Worm (Caenorhabditis elegans): ENCODE data around the gene ttr-9.

ttr-9 gene

DNA sequence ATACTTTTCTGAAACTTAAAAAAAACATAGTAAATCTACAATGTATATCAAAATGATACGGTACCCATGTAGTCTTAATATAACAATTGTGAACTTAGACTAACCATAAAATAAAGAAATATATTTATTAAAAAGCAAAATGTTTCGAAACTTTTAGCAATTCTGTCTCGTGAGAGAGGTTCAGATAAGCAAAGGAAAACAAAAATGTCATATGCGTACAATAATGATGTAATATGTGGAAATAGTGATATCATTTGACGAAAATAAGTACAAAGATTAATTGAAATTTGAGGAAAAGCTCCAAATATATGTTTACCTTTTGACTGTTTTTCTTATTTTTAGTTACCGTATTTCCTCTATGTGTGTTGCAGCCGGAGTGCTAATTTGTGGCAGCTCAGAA, 8.0 kb upstream of the ttr-9 start:
- no peak for TF ChIP-seq nhr-237 (tag; optimal IDR thresholded peaks at IDR 0.05)
- peak; percentile 40 for TF ChIP-seq dve-1 (tag; optimal IDR thresholded peaks at IDR 0.05; ENCODE audit: insufficient read depth)
- peak; percentile 76 for TF ChIP-seq zip-2 (tag; optimal IDR thresholded peaks at IDR 0.05)
- peak; percentile 94 for TF ChIP-seq ztf-7 (tag; optimal IDR thresholded peaks at IDR 0.05)
- no peak for TF ChIP-seq D1046.2 (GFP tag; IDR thresholded peaks at IDR 0.05)
- peak; percentile 55 for TF ChIP-seq T20F7.1 (GFP tag; optimal IDR thresholded peaks at IDR 0.05)
- TF ChIP-seq daf-8 (GFP tag; IDR thresholded peaks at IDR 0.05): no peak
- peak in 1 of 2 experiments; percentile 40 for TF ChIP-seq hif-1 (tag; optimal IDR thresholded peaks at IDR 0.05)
- TF ChIP-seq lsy-2 (tag; optimal IDR thresholded peaks at IDR 0.05): peak in 1 of 2 experiments; percentile 25
- TF ChIP-seq nhr-28 (tag; optimal IDR thresholded peaks at IDR 0.05): peak; percentile 14
- no peak for TF ChIP-seq daf-16 (GFP tag; optimal IDR thresholded peaks at IDR 0.05)
- peak; percentile 72 for TF ChIP-seq daf-16 (tag; optimal IDR thresholded peaks at IDR 0.05)
- peak; percentile 15 for TF ChIP-seq nhr-77 (tag; optimal IDR thresholded peaks at IDR 0.05)
- TF ChIP-seq mep-1 (tag; optimal IDR thresholded peaks at IDR 0.05): peak; percentile 3
- peak; percentile 10 for TF ChIP-seq hlh-30 (tag; optimal IDR thresholded peaks at IDR 0.05; ENCODE audit: insufficient read depth)

DNA sequence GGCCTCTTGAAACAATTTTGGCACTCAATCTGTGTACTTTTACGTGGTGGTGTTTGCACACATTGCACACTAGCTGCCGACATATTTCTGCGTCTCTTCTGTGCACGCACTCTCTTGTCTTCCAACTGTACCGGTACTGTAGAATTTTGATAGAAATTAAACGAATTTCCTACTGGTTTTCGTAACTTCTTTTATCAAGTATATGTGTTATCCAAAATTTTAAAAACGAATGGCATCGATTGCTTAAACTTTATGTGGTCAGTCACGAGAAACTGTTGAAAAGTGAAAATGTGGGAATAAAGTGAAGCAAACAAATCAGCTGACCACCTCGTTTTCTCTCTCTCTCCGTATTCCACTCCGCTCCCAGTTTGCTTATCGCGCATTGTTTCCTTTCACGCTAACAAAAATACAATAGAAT, 7.2 kb upstream of the ttr-9 start:
- TF ChIP-seq nhr-237 (tag; optimal IDR thresholded peaks at IDR 0.05) (no peak), mxl-3 (GFP tag; optimal IDR thresholded peaks at IDR 0.05) (peak; percentile 74), ztf-7 (tag; optimal IDR thresholded peaks at IDR 0.05) (no peak), jun-1 (tag; optimal IDR thresholded peaks at IDR 0.05) (peak; percentile 9), pha-4 (GFP tag; IDR thresholded peaks at IDR 0.05) (0 out of 2 replicates have a peak, but pooled peaks have one; percentile 35), pha-4 (tag; optimal IDR thresholded peaks at IDR 0.05) (no peak), Y48G9A.11 (GFP tag; IDR thresholded peaks at IDR 0.05) (0 out of 2 replicates have a peak, but pooled peaks have one; percentile 53), hlh-11 (tag; optimal IDR thresholded peaks at IDR 0.05) (peak; percentile 92), mdl-1 (tag; optimal IDR thresholded peaks at IDR 0.05) (peak in 1 of 2 experiments; percentile 72), lin-15B (tag; optimal IDR thresholded peaks at IDR 0.05) (no peak), T20F7.1 (GFP tag; optimal IDR thresholded peaks at IDR 0.05) (peak; percentile 22), lin-13 (GFP tag; optimal IDR thresholded peaks at IDR 0.05) (peak; percentile 19), lin-39 (tag; optimal IDR thresholded peaks at IDR 0.05) (no peak), hif-1 (tag; optimal IDR thresholded peaks at IDR 0.05) (peak; percentile 19 to 20), dve-1 (tag; optimal IDR thresholded peaks at IDR 0.05; ENCODE audit: insufficient read depth) (peak; percentile 70), nhr-77 (tag; optimal IDR thresholded peaks at IDR 0.05) (peak; percentile 78), tag-97 (GFP tag; IDR thresholded peaks at IDR 0.05) (no peak), pqm-1 (tag; optimal IDR thresholded peaks at IDR 0.05) (peak; percentile 38), mes-2 (tag; optimal IDR thresholded peaks at IDR 0.05; ENCODE audit: poor library complexity, severe bottlenecking) (peak; percentile 45), daf-16 (GFP tag; optimal IDR thresholded peaks at IDR 0.05) (no peak), daf-16 (tag; optimal IDR thresholded peaks at IDR 0.05) (peak; percentile 78), dmd-8 (GFP tag; IDR thresholded peaks at IDR 0.05) (no peak), ces-1 (GFP tag; optimal IDR thresholded peaks at IDR 0.05) (no peak), hlh-30 (tag; optimal IDR thresholded peaks at IDR 0.05; ENCODE audit: insufficient read depth) (peak; percentile 77), F44E2.7 (GFP tag; IDR thresholded peaks at IDR 0.05) (no peak), aha-1 (tag) (peak; percentile 94), lsy-2 (tag; optimal IDR thresholded peaks at IDR 0.05) (peak in 1 of 2 experiments; percentile 51), dmd-6 (GFP tag; IDR thresholded peaks at IDR 0.05) (peak; percentile 60), snpc-4 (tag; optimal IDR thresholded peaks at IDR 0.05) (peak; percentile 67), lin-38 (GFP tag; IDR thresholded peaks at IDR 0.05) (peak; percentile 26; the same call in 1 of the 2 replicates), egl-43 (GFP tag; IDR thresholded peaks at IDR 0.05) (no peak), dpl-1 (GFP tag; optimal IDR thresholded peaks at IDR 0.05) (peak; percentile 22), saeg-2 (GFP tag; IDR thresholded peaks at IDR 0.05) (no peak), nhr-48 (tag; optimal IDR thresholded peaks at IDR 0.05) (peak; percentile 83), nhr-28 (tag; optimal IDR thresholded peaks at IDR 0.05) (peak; percentile 83), duxl-1 (tag; optimal IDR thresholded peaks at IDR 0.05; ENCODE audit: poor library complexity) (peak; percentile 46), mep-1 (tag; optimal IDR thresholded peaks at IDR 0.05) (peak; percentile 28)

Data from whole organism, L4 larva.